Worm (Caenorhabditis elegans) whole organism, L3 larva: ENCODE data around the gene F01F1.2.

Source experiments
- ceh-16 ChIP-seq: sonication (generic microtip); optimal IDR thresholded peaks from 2 replicates; lab custom pipeline; 2017; ENCODE audit warnings: missing biosample characterization, missing genetic modification characterization
- fkh-10 ChIP-seq: sonication (generic microtip); optimal IDR thresholded peaks from 2 replicates; lab custom pipeline; 2017; ENCODE audit warnings: missing biosample characterization, missing genetic modification reagents, missing genetic modification characterization
- fos-1 ChIP-seq: fragments of 150-350 bp; optimal IDR thresholded peaks from 2 replicates; lab custom pipeline; 2014; ENCODE audit warnings: missing biosample characterization, missing genetic modification characterization
- nhr-25 ChIP-seq: sonication (generic microtip); optimal IDR thresholded peaks from 2 replicates; lab custom pipeline; 2017; ENCODE audit warnings: missing biosample characterization, missing genetic modification characterization
- snpc-4 ChIP-seq: fragments of 150-350 bp; optimal IDR thresholded peaks from 2 replicates; lab custom pipeline; 2014; ENCODE audit warnings: missing biosample characterization, missing genetic modification characterization

- TF ChIP-seq nhr-25 (tag; lab: Kevin White, UChicago) (no peak), fos-1 (tag; lab: Kevin White, UChicago) (no peak), fkh-10 (peak; percentile 88), ceh-16 (tag; lab: Kevin White, UChicago) (no peak), snpc-4 (tag; lab: Kevin White, UChicago) (peak; percentile 2)
Measured at ce11 chrIII:5845483-5845882, 32.9 kb upstream of the F01F1.2 start.
